Fruit fly (Drosophila melanogaster): ENCODE data around the gene RhoGAP68F.
A peak's percentile ranks its signal among the peaks of the same experiment; 100 is the strongest.

Gene RhoGAP68F

DNA sequence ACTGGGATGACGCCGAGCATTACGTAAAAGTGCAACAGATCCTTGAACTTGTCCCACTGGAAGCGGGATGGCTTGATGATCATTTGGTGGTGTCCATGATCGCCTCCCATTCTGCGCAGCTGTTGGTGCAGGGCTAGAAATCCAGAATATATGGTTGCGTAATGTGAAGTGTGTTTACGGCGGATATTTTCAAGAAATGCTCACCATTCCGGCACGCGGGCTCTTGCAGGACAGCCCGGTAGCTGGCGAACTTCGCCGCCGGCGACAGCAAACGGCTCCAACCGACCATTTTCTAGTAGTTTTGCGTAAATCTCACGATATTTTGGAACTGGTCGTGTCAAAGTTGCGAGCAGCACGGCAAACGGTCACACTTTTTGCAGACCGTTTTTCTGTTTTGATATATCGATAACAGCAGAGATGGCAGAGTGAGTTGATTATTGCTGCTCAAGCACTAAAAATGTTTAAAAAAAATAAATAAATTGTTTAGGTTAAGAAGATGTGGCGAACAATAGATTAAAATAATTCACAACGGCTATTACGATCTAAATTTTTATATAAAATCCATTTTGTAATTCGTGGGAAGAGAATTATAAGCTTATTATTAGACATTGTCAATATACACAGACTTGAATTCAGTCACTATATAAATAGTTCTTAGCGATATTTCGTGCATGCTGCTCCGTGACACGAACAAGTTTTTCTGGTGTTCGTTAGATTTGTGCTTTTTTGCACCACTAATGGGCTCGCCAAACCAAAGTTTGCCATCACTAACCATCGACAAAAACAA, at the start of gene RhoGAP68F, which contains the start of gene ND-SGDH (continued):
- peak; percentile 54 for TF ChIP-seq zen (tag; optimal IDR thresholded peaks at IDR 0.05)
- no peak for TF ChIP-seq CG3163 (GFP tag; optimal IDR thresholded peaks at IDR 0.05)
- TF ChIP-seq usp (GFP tag; optimal IDR thresholded peaks at IDR 0.05) = no peak
- TF ChIP-seq CG9215 (GFP tag; IDR thresholded peaks at IDR 0.05) = peak; percentile 74; the same call in 1 of the 2 replicates
- TF ChIP-seq Neu2 (GFP tag; optimal IDR thresholded peaks at IDR 0.05; ENCODE audit: borderline replicate concordance) = peak; percentile 85
- no peak for TF ChIP-seq Hr78 (GFP tag; optimal IDR thresholded peaks at IDR 0.05)
- TF ChIP-seq Ptx1 (GFP tag; IDR thresholded peaks at IDR 0.05) = peak; percentile 80
- TF ChIP-seq insv (GFP tag; optimal IDR thresholded peaks at IDR 0.05) = peak in 1 of 2 experiments; percentile 20
- peak; percentile 24 for TF ChIP-seq CG18011 (GFP tag; optimal IDR thresholded peaks at IDR 0.05)
- peak; percentile 91 for TF ChIP-seq hbn (GFP tag; IDR thresholded peaks at IDR 0.05; ENCODE audit: partially characterized antibody)
- peak; percentile 49 for TF ChIP-seq CG3407 (GFP tag; optimal IDR thresholded peaks at IDR 0.05)
- TF ChIP-seq wor (GFP tag; IDR thresholded peaks at IDR 0.05) = peak; percentile 33; the same call in 1 of the 2 replicates
- no peak for TF ChIP-seq CG12219 (GFP tag; optimal IDR thresholded peaks at IDR 0.05)
- peak; percentile 54 for TF ChIP-seq twi (tag; optimal IDR thresholded peaks at IDR 0.05)
- TF ChIP-seq klu (GFP tag; IDR thresholded peaks at IDR 0.05) = peak; percentile 71
- TF ChIP-seq psq (GFP tag; optimal IDR thresholded peaks at IDR 0.05) = peak; percentile 7
- TF ChIP-seq Camta (GFP tag; optimal IDR thresholded peaks at IDR 0.05) = peak; percentile 65
- TF ChIP-seq knrl (GFP tag; IDR thresholded peaks at IDR 0.05; ENCODE audit: partially characterized antibody) = peak; percentile 99
- TF ChIP-seq stc (GFP tag; IDR thresholded peaks at IDR 0.05) = no peak
- TF ChIP-seq pum (GFP tag; optimal IDR thresholded peaks at IDR 0.05) = peak; percentile 68
- TF ChIP-seq zfh1 (GFP tag; IDR thresholded peaks at IDR 0.05) = peak; percentile 60; the same call in 2 of the 3 replicates
- TF ChIP-seq Side (GFP tag; optimal IDR thresholded peaks at IDR 0.05) = peak; percentile 15
- TF ChIP-seq CG31388 (GFP tag; optimal IDR thresholded peaks at IDR 0.05) = peak; percentile 35
- peak; percentile 76 for TF ChIP-seq CG4820 (GFP tag; optimal IDR thresholded peaks at IDR 0.05)
- TF ChIP-seq CG5953 (GFP tag; IDR thresholded peaks at IDR 0.05) = no peak
- no peak for TF ChIP-seq salm (tag; optimal IDR thresholded peaks at IDR 0.05)
- peak; percentile 74 for TF ChIP-seq CG15269 (tag; optimal IDR thresholded peaks at IDR 0.05)
- peak; percentile 81 for TF ChIP-seq CG42726 (GFP tag; IDR thresholded peaks at IDR 0.05; ENCODE audit: partially characterized antibody)
- TF ChIP-seq Med (GFP tag) = peak; percentile 78
- no peak for TF ChIP-seq lov (optimal IDR thresholded peaks at IDR 0.05)
- TF ChIP-seq lov (GFP tag; IDR thresholded peaks at IDR 0.05) = no peak
- TF ChIP-seq Dek (tag; optimal IDR thresholded peaks at IDR 0.05) = peak; percentile 67
- 0 out of 2 replicates have a peak, but pooled peaks have one; percentile 43 for TF ChIP-seq ham (GFP tag; IDR thresholded peaks at IDR 0.05)
- no peak for TF ChIP-seq CG7745 (tag; optimal IDR thresholded peaks at IDR 0.05)
- TF ChIP-seq ttk (GFP tag; IDR thresholded peaks at IDR 0.05) = peak; percentile 49; the same call in 1 of the 2 replicates
- TF ChIP-seq Dref (GFP tag; IDR thresholded peaks at IDR 0.05) = peak; percentile 64
- peak; percentile 79 for TF ChIP-seq CG11504 (tag; optimal IDR thresholded peaks at IDR 0.05)
- peak; percentile 91 for TF ChIP-seq CG9932 (GFP tag; IDR thresholded peaks at IDR 0.05)
- no peak; the same call in 2 of the 3 replicates for TF ChIP-seq CG11560 (tag; IDR thresholded peaks at IDR 0.05)
- 0 out of 3 replicates have a peak, but pooled peaks have one; percentile 41 for TF ChIP-seq ci (GFP tag; IDR thresholded peaks at IDR 0.05)
- peak; percentile 76 for TF ChIP-seq CG18599 (GFP tag; optimal IDR thresholded peaks at IDR 0.05)
- TF ChIP-seq CG32767 (GFP tag; IDR thresholded peaks at IDR 0.05) = peak; percentile 52
- peak; percentile 30 for TF ChIP-seq CG12769 (tag; optimal IDR thresholded peaks at IDR 0.05)
- peak; percentile 36 for TF ChIP-seq CG6654 (GFP tag; optimal IDR thresholded peaks at IDR 0.05)
- peak; percentile 80 for TF ChIP-seq Hmr (GFP tag; optimal IDR thresholded peaks at IDR 0.05)
- peak; percentile 67 for TF ChIP-seq dmrt99B (tag; optimal IDR thresholded peaks at IDR 0.05)
- peak; percentile 62 for TF ChIP-seq Vsx1 (GFP tag; optimal IDR thresholded peaks at IDR 0.05)
- TF ChIP-seq esg (GFP tag; conservative IDR thresholded peaks at IDR 0.05) = peak; percentile 68
- TF ChIP-seq en (GFP tag; optimal IDR thresholded peaks at IDR 0.05) = peak; percentile 3

Data from whole organism, embryonic.